Fruit fly (Drosophila melanogaster) whole organism, prepupa: ENCODE results near the gene CG11409.
A peak's percentile ranks its signal among the peaks of the same experiment; 100 is the strongest.

Source experiments
- Blimp-1 ChIP-seq: fragments of 200-800 bp; sonication (Bioruptor generic); optimal IDR thresholded peaks from 3 replicates; lab custom pipeline; 2017; ENCODE audit warnings: missing biosample characterization, missing genetic modification characterization, mild to moderate bottlenecking, moderate library complexity, missing genetic modification reagents
- CG10631 ChIP-seq: fragments of 200-800 bp; sonication (Bioruptor generic); optimal IDR thresholded peaks from 2 replicates; lab custom pipeline; 2016; ENCODE audit warnings: missing biosample characterization, missing genetic modification characterization
- CG10669 ChIP-seq: fragments of 200-800 bp; sonication (Bioruptor generic); optimal IDR thresholded peaks from 3 replicates; lab custom pipeline; 2018; ENCODE audit warnings: missing biosample characterization, mild to moderate bottlenecking, missing genetic modification characterization, moderate library complexity
- CG11294 ChIP-seq: fragments of 200-800 bp; sonication (Bioruptor generic); IDR thresholded peaks from 2 replicates; pipeline ENCODE4 v1.3.6; 2022; ENCODE audit warnings: missing biosample characterization, missing genetic modification characterization
- CG11762 ChIP-seq: fragments of 200-800 bp; sonication (Bioruptor generic); optimal IDR thresholded peaks from 3 replicates; lab custom pipeline; 2016; ENCODE audit warnings: missing biosample characterization, missing genetic modification characterization; ENCODE audit not compliant: insufficient read depth
- CG11902 ChIP-seq: fragments of 200-800 bp; sonication (Bioruptor generic); optimal IDR thresholded peaks from 3 replicates; lab custom pipeline; 2016; ENCODE audit warnings: missing biosample characterization, missing genetic modification characterization
- CG15336 ChIP-seq: fragments of 200-800 bp; sonication (Bioruptor generic); IDR thresholded peaks from 2 replicates; pipeline ENCODE4 v1.3.6; 2022; ENCODE audit warnings: missing biosample characterization, missing genetic modification characterization
- CG16779 ChIP-seq: fragments of 200-800 bp; sonication (Bioruptor generic); optimal IDR thresholded peaks from 3 replicates; lab custom pipeline; 2017; ENCODE audit warnings: missing biosample characterization, mild to moderate bottlenecking, missing genetic modification characterization
- CG3032 ChIP-seq: fragments of 200-800 bp; optimal IDR thresholded peaks from 2 replicates; lab custom pipeline; 2019; ENCODE audit warnings: missing biosample characterization, mild to moderate bottlenecking, missing genetic modification characterization, moderate library complexity
- CG31627 ChIP-seq: fragments of 200-800 bp; sonication (Bioruptor generic); optimal IDR thresholded peaks from 3 replicates; lab custom pipeline; 2016; ENCODE audit warnings: missing biosample characterization, missing genetic modification characterization
- CG32006 ChIP-seq: fragments of 200-800 bp; sonication (Bioruptor generic); optimal IDR thresholded peaks from 3 replicates; lab custom pipeline; 2017; ENCODE audit warnings: missing biosample characterization, mild to moderate bottlenecking, missing genetic modification characterization
- CG34406 ChIP-seq: fragments of 200-800 bp; sonication (Bioruptor generic); optimal IDR thresholded peaks from 3 replicates; lab custom pipeline; 2016; ENCODE audit warnings: missing biosample characterization, missing genetic modification characterization
- CG3919 ChIP-seq: fragments of 200-800 bp; sonication (Bioruptor generic); optimal IDR thresholded peaks from 3 replicates; lab custom pipeline; 2016; ENCODE audit warnings: missing biosample characterization, missing genetic modification characterization
- CG4318 ChIP-seq: fragments of 200-800 bp; sonication (Bioruptor generic); optimal IDR thresholded peaks from 3 replicates; lab custom pipeline; 2017; ENCODE audit warnings: missing biosample characterization, mild to moderate bottlenecking, missing genetic modification characterization
- CG6792 ChIP-seq: fragments of 200-800 bp; sonication (Bioruptor generic); optimal IDR thresholded peaks from 3 replicates; lab custom pipeline; 2016; ENCODE audit warnings: missing biosample characterization, missing genetic modification characterization
- CG6808 ChIP-seq: fragments of 200-800 bp; sonication (Bioruptor generic); optimal IDR thresholded peaks from 3 replicates; lab custom pipeline; 2017; ENCODE audit warnings: missing biosample characterization, missing genetic modification characterization, mild to moderate bottlenecking, moderate library complexity, missing genetic modification reagents
- CG6854 ChIP-seq: fragments of 200-800 bp; sonication (Bioruptor generic); optimal IDR thresholded peaks from 2 replicates; lab custom pipeline; 2017; ENCODE audit warnings: missing biosample characterization, mild to moderate bottlenecking, missing genetic modification characterization
- CG8319 ChIP-seq: fragments of 200-800 bp; sonication (Bioruptor generic); optimal IDR thresholded peaks from 3 replicates; lab custom pipeline; 2016; ENCODE audit warnings: missing biosample characterization, missing genetic modification characterization
- CG9139 ChIP-seq: fragments of 200-800 bp; sonication (Bioruptor generic); optimal IDR thresholded peaks from 3 replicates; lab custom pipeline; 2017; ENCODE audit warnings: missing biosample characterization, mild to moderate bottlenecking, missing genetic modification characterization
- Eip75B ChIP-seq: fragments of 200-800 bp; sonication (Bioruptor generic); optimal IDR thresholded peaks from 3 replicates; lab custom pipeline; 2016; ENCODE audit warnings: missing biosample characterization, missing genetic modification characterization
- Eip78C ChIP-seq: fragments of 200-800 bp; sonication (Bioruptor generic); peaks from one replicate; lab custom pipeline; 2016; ENCODE audit warnings: missing biosample characterization, missing genetic modification characterization
- Eip93F ChIP-seq: fragments of 200-800 bp; sonication (Bioruptor generic); optimal IDR thresholded peaks from 2 replicates; lab custom pipeline; 2016; ENCODE audit warnings: missing biosample characterization, mild to moderate bottlenecking, missing genetic modification characterization
- Ets96B ChIP-seq: fragments of 200-800 bp; optimal IDR thresholded peaks from 2 replicates; lab custom pipeline; 2019; ENCODE audit warnings: missing biosample characterization, mild to moderate bottlenecking, missing genetic modification characterization, moderate library complexity
- Gug ChIP-seq: fragments of 200-800 bp; sonication (Bioruptor generic); IDR thresholded peaks from 2 replicates; pipeline ENCODE4 v1.3.6; 2022; ENCODE audit warnings: missing biosample characterization, missing genetic modification characterization
- Hr38 ChIP-seq: sonication (Bioruptor generic); optimal IDR thresholded peaks from 2 replicates; lab custom pipeline; 2016; ENCODE audit warnings: missing biosample characterization, missing genetic modification characterization
- Hr39 ChIP-seq: fragments of 200-800 bp; sonication (Bioruptor generic); optimal IDR thresholded peaks from 2 replicates; lab custom pipeline; 2016; ENCODE audit warnings: missing biosample characterization, missing genetic modification characterization
- Hr4 ChIP-seq: fragments of 200-800 bp; sonication (Bioruptor generic); optimal IDR thresholded peaks from 3 replicates; lab custom pipeline; 2016; ENCODE audit warnings: missing biosample characterization, missing genetic modification characterization
- Lpt ChIP-seq: fragments of 200-800 bp; sonication (Bioruptor generic); optimal IDR thresholded peaks from 3 replicates; lab custom pipeline; 2016; ENCODE audit warnings: missing biosample characterization, missing genetic modification characterization
- Met ChIP-seq: fragments of 200-800 bp; sonication (Bioruptor generic); optimal IDR thresholded peaks from 3 replicates; lab custom pipeline; 2016; ENCODE audit warnings: missing biosample characterization, missing genetic modification characterization
- OdsH ChIP-seq: fragments of 200-800 bp; sonication (Bioruptor generic); optimal IDR thresholded peaks from 3 replicates; lab custom pipeline; 2016; ENCODE audit warnings: missing biosample characterization, missing genetic modification characterization
- Smox ChIP-seq: fragments of 200-800 bp; sonication (Bioruptor generic); optimal IDR thresholded peaks from 3 replicates; lab custom pipeline; 2016; ENCODE audit warnings: missing biosample characterization, missing genetic modification characterization
- Sox102F ChIP-seq: fragments of 200-800 bp; sonication (Bioruptor generic); optimal IDR thresholded peaks from 2 replicates; lab custom pipeline; 2016; ENCODE audit warnings: missing biosample characterization, mild to moderate bottlenecking, missing genetic modification characterization
- Sox14 ChIP-seq: fragments of 200-800 bp; sonication (Bioruptor generic); optimal IDR thresholded peaks from 3 replicates; lab custom pipeline; 2016; ENCODE audit warnings: missing biosample characterization, missing genetic modification characterization
- Sox15 ChIP-seq: fragments of 200-800 bp; sonication (Bioruptor generic); optimal IDR thresholded peaks from 3 replicates; lab custom pipeline; 2016; ENCODE audit warnings: missing biosample characterization, missing genetic modification characterization
- acj6 ChIP-seq: fragments of 200-800 bp; sonication (Bioruptor generic); optimal IDR thresholded peaks from 3 replicates; lab custom pipeline; 2016; ENCODE audit warnings: missing biosample characterization, missing genetic modification characterization
- cyc ChIP-seq: fragments of 200-800 bp; sonication (Bioruptor generic); optimal IDR thresholded peaks from 3 replicates; lab custom pipeline; 2016; ENCODE audit warnings: missing biosample characterization, missing genetic modification characterization
- dac ChIP-seq: fragments of 200-800 bp; sonication (Bioruptor generic); optimal IDR thresholded peaks from 2 replicates; lab custom pipeline; 2017; ENCODE audit warnings: missing biosample characterization, mild to moderate bottlenecking, missing genetic modification characterization
- dsx ChIP-seq: fragments of 200-800 bp; optimal IDR thresholded peaks from 3 replicates; lab custom pipeline; 2019; ENCODE audit warnings: missing biosample characterization, mild to moderate bottlenecking, missing genetic modification characterization, moderate library complexity; ENCODE audit not compliant: poor library complexity, severe bottlenecking
- eg ChIP-seq: fragments of 200-800 bp; sonication (Bioruptor generic); IDR thresholded peaks from 3 replicates; pipeline ENCODE4 v1.3.6; 2022; ENCODE audit warnings: missing biosample characterization, missing genetic modification characterization
- esn ChIP-seq: fragments of 200-800 bp; sonication (Bioruptor generic); optimal IDR thresholded peaks from 2 replicates; lab custom pipeline; 2016; ENCODE audit warnings: missing biosample characterization, mild to moderate bottlenecking, missing genetic modification characterization, moderate library complexity
- fd59A ChIP-seq: fragments of 200-800 bp; sonication (Bioruptor generic); optimal IDR thresholded peaks from 2 replicates; lab custom pipeline; 2017; ENCODE audit warnings: missing biosample characterization, mild to moderate bottlenecking, missing genetic modification characterization, missing genetic modification reagents
- fd85E ChIP-seq: fragments of 200-800 bp; sonication (Bioruptor generic); optimal IDR thresholded peaks from 3 replicates; lab custom pipeline; 2016; ENCODE audit warnings: missing biosample characterization, missing genetic modification characterization
- fkh ChIP-seq: fragments of 200-800 bp; sonication (Bioruptor generic); optimal IDR thresholded peaks from 3 replicates; lab custom pipeline; 2017; ENCODE audit warnings: missing biosample characterization, mild to moderate bottlenecking, missing genetic modification characterization, moderate library complexity
- lz ChIP-seq: fragments of 200-800 bp; sonication (Bioruptor generic); optimal IDR thresholded peaks from 3 replicates; lab custom pipeline; 2016; ENCODE audit warnings: missing biosample characterization, missing genetic modification characterization
- pdm3 ChIP-seq: fragments of 200-800 bp; sonication (Bioruptor generic); optimal IDR thresholded peaks from 3 replicates; lab custom pipeline; 2016; ENCODE audit warnings: missing biosample characterization, missing genetic modification characterization
- salr ChIP-seq, 2 experiments: fragments of 200-800 bp; sonication (Bioruptor generic); optimal IDR thresholded peaks; 3 replicates each; lab custom pipeline; 2016 to 2018; ENCODE audit warnings: missing biosample characterization in 2 of 2, missing genetic modification characterization in 2 of 2, mild to moderate bottlenecking in 1 of 2
- spab ChIP-seq: fragments of 200-800 bp; sonication (Bioruptor generic); optimal IDR thresholded peaks from 2 replicates; lab custom pipeline; 2017; ENCODE audit warnings: missing biosample characterization, mild to moderate bottlenecking, missing genetic modification characterization, missing genetic modification reagents
- ss ChIP-seq, 2 experiments: fragments of 200-800 bp; sonication (Bioruptor generic); optimal IDR thresholded peaks; 2 replicates in 1 of 2; 3 replicates in 1 of 2; lab custom pipeline; 2017 to 2018; ENCODE audit warnings: mild to moderate bottlenecking in 2 of 2, missing biosample characterization in 2 of 2, missing genetic modification characterization in 2 of 2, moderate library complexity in 1 of 2
- svp ChIP-seq: fragments of 200-800 bp; sonication (Bioruptor generic); peaks from one replicate; lab custom pipeline; 2016; ENCODE audit warnings: missing biosample characterization, missing genetic modification characterization
- topi ChIP-seq: fragments of 200-800 bp; sonication (Bioruptor generic); optimal IDR thresholded peaks from 3 replicates; lab custom pipeline; 2016; ENCODE audit warnings: missing biosample characterization, missing genetic modification characterization
- vri ChIP-seq: fragments of 200-800 bp; sonication (Bioruptor generic); optimal IDR thresholded peaks from 3 replicates; lab custom pipeline; 2016; ENCODE audit warnings: missing biosample characterization, mild to moderate bottlenecking, missing genetic modification characterization

The CG11409 gene

DNA sequence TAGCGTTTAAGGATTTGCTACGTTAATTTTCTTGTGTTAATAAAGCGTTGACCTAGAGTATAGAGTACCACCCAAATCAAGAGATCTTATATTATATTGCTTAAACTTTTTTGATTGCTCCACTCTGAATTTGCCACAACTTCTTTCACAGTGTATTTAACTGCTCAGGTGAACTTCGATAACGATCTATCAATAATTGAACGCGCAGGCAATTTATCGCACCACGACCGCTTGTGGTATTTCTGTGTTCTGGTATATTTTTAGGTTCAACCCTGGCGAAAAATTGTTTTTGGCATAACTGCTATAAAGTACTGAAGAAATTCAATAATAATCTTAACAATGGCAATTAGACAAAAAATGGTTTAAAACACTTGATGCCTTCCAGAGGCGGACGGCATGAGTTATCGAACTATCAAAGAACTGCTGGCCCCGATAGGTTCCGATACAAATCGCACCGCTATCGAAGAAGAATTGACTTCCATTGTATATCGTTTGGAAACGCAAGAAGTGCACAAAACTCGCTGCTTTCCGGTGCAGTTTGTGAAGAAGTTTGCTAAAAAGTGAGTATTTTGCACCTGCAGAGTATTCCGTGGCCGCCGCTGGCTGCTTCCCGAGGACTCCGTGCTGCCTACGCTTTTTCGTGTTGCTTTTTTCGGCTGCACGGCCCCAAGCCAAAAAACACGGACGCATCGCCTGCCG is 28.9 kb upstream of the CG11409 start, which contains the start of gene ssx:
TSS of gene ssx (plus strand) at position 477 of the 699 bp plus-strand sequence.
- TF ChIP-seq CG32006 (GFP tag; lab: Kevin White, UChicago) = no peak
- no peak for TF ChIP-seq fkh (GFP tag; lab: Kevin White, UChicago)
- TF ChIP-seq svp (GFP tag; lab: Kevin White, UChicago) = peak; percentile 82
- peak; percentile 45 for TF ChIP-seq CG11762 (GFP tag; lab: Kevin White, UChicago)
- TF ChIP-seq CG9139 (GFP tag; lab: Kevin White, UChicago) = no peak
- no peak for TF ChIP-seq CG6808 (GFP tag; lab: Kevin White, UChicago)
- TF ChIP-seq fd85E = no peak
- no peak for TF ChIP-seq CG10669 (GFP tag; lab: Kevin White, UChicago)
- no peak for TF ChIP-seq CG10631
- no peak for TF ChIP-seq Eip75B
- TF ChIP-seq CG11294 = no peak
- TF ChIP-seq Ets96B (tag; lab: Kevin White, UChicago) = peak; percentile 28
- TF ChIP-seq Hr39 (GFP tag; lab: Kevin White, UChicago) = no peak
- TF ChIP-seq salr (GFP tag; optimal IDR thresholded peaks at IDR 0.05; lab: Kevin White, UChicago) = no peak
- TF ChIP-seq CG3919 = peak; percentile 70
- no peak for TF ChIP-seq fd59A (GFP tag; lab: Kevin White, UChicago)
- TF ChIP-seq topi (GFP tag; lab: Kevin White, UChicago) = peak; percentile 57
- TF ChIP-seq lz = peak; percentile 71
- TF ChIP-seq dsx = no peak
- no peak for TF ChIP-seq spab (GFP tag; lab: Kevin White, UChicago)
- peak; percentile 17 for TF ChIP-seq CG3032
- TF ChIP-seq acj6 = no peak
- TF ChIP-seq Sox102F = no peak
- no peak for TF ChIP-seq vri (GFP tag; lab: Kevin White, UChicago)
- TF ChIP-seq cyc (GFP tag; lab: Kevin White, UChicago) = peak; percentile 51
- TF ChIP-seq Blimp-1 (GFP tag; lab: Kevin White, UChicago) = no peak
- peak; percentile 62 for TF ChIP-seq CG6792 (GFP tag; lab: Kevin White, UChicago)
- no peak for TF ChIP-seq Hr38 (GFP tag; lab: Kevin White, UChicago)
- no peak for TF ChIP-seq CG6854
- peak; percentile 82 for TF ChIP-seq Eip78C
- peak; percentile 69 for TF ChIP-seq esn
- TF ChIP-seq Smox (GFP tag; lab: Kevin White, UChicago) = no peak
- TF ChIP-seq CG34406 (GFP tag; lab: Kevin White, UChicago) = no peak
- TF ChIP-seq eg (GFP tag; lab: Robert Waterston, UW) = peak; percentile 65; the same call in 2 of the 3 replicates
- TF ChIP-seq Lpt (GFP tag; lab: Kevin White, UChicago) = no peak
- no peak for TF ChIP-seq Eip93F (GFP tag; lab: Kevin White, UChicago)
- TF ChIP-seq CG16779 (tag; lab: Kevin White, UChicago) = no peak
- peak; percentile 18 for TF ChIP-seq Sox15 (GFP tag; lab: Kevin White, UChicago)
- TF ChIP-seq ss (GFP tag; optimal IDR thresholded peaks at IDR 0.05; lab: Kevin White, UChicago) = no peak
- peak; percentile 9 for TF ChIP-seq dac
- TF ChIP-seq CG8319 (GFP tag; lab: Kevin White, UChicago) = peak; percentile 31
- TF ChIP-seq Met = no peak
- TF ChIP-seq CG4318 = no peak
- no peak for TF ChIP-seq CG11902 (GFP tag; lab: Kevin White, UChicago)
- TF ChIP-seq OdsH = no peak
- peak; percentile 71 for TF ChIP-seq CG15336
- TF ChIP-seq pdm3 (GFP tag; lab: Kevin White, UChicago) = no peak
- TF ChIP-seq Sox14 (GFP tag; lab: Kevin White, UChicago) = peak; percentile 56
- peak; percentile 67 for TF ChIP-seq CG31627
- peak; percentile 10; the same call in 1 of the 2 replicates for TF ChIP-seq Gug (GFP tag; lab: Robert Waterston, UW)
- TF ChIP-seq Hr4 (GFP tag; lab: Kevin White, UChicago) = no peak
